Worm (Caenorhabditis elegans): ENCODE results near the gene T01E8.8.

DNA sequence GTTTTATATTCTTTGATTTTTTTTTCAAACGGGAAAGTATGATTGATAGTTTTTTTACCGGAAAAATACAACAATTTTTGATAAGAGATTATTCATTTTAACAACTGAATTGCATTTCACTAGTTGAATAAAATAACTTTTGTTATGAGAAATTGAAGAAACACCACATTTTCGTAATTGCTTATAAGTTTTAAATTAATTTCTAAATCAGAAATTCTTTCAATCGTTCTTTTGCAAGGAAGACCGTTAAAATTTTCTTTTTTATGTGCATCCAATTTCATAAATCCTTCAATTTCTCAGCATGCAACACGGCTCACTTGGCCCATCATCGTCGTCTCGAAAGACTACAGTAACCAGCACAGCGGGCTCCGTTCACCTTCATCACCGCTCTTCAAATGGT, 8.5 kb upstream of the T01E8.8 start, which contains the start of gene plc-3:
- TF ChIP-seq ama-1 (optimal IDR thresholded peaks at IDR 0.05): no peak
- TF ChIP-seq tbx-37 (GFP tag; conservative IDR thresholded peaks at IDR 0.05): no peak
- no peak for TF ChIP-seq flt-1 (GFP tag; IDR thresholded peaks at IDR 0.05)
- TF ChIP-seq scrt-1 (GFP tag; IDR thresholded peaks at IDR 0.05): no peak
- TF ChIP-seq tbx-11 (GFP tag; IDR thresholded peaks at IDR 0.05): no peak
- TF ChIP-seq aly-1 (tag; optimal IDR thresholded peaks at IDR 0.05): no peak
- no peak for TF ChIP-seq hnd-1 (tag; optimal IDR thresholded peaks at IDR 0.05)
- TF ChIP-seq ets-7 (tag; optimal IDR thresholded peaks at IDR 0.05): no peak

Measured in whole organism, early embryonic.